Fruit fly (Drosophila melanogaster): ENCODE results near the gene CG5835.

Gene CG5835

dm6 chr3R:19104123-19104522, 49.4 kb downstream of the CG5835 start (continued):
- TF ChIP-seq CG34406 (GFP tag; optimal IDR thresholded peaks at IDR 0.05): peak; percentile 43
- TF ChIP-seq fd59A (GFP tag; optimal IDR thresholded peaks at IDR 0.05): peak; percentile 10
- peak; percentile 21 to 26 for TF ChIP-seq ss (GFP tag; optimal IDR thresholded peaks at IDR 0.05)
- peak; percentile 52 for TF ChIP-seq Eip75B (GFP tag; optimal IDR thresholded peaks at IDR 0.05)
- peak; percentile 87 for TF ChIP-seq CG8119 (GFP tag; IDR thresholded peaks at IDR 0.05)
- TF ChIP-seq vri (GFP tag; optimal IDR thresholded peaks at IDR 0.05): no peak
- TF ChIP-seq CG3919 (GFP tag; optimal IDR thresholded peaks at IDR 0.05): peak; percentile 49
- TF ChIP-seq CG16779 (tag; optimal IDR thresholded peaks at IDR 0.05): peak; percentile 23
- peak; percentile 51 for TF ChIP-seq CG4318 (GFP tag; optimal IDR thresholded peaks at IDR 0.05)
- peak; percentile 53 for TF ChIP-seq svp (GFP tag)
- TF ChIP-seq net (GFP tag; optimal IDR thresholded peaks at IDR 0.05): peak; percentile 72
- TF ChIP-seq cyc (GFP tag; optimal IDR thresholded peaks at IDR 0.05): peak; percentile 18
- TF ChIP-seq spab (GFP tag; optimal IDR thresholded peaks at IDR 0.05): peak; percentile 19
- TF ChIP-seq Smox (GFP tag; optimal IDR thresholded peaks at IDR 0.05): peak; percentile 54
- peak; percentile 64 for TF ChIP-seq esn (GFP tag; optimal IDR thresholded peaks at IDR 0.05)
- peak; percentile 64 for TF ChIP-seq Sox102F (GFP tag; optimal IDR thresholded peaks at IDR 0.05)
- peak; percentile 60 for TF ChIP-seq pdm3 (GFP tag; optimal IDR thresholded peaks at IDR 0.05)
- peak; percentile 10 for TF ChIP-seq Ets21C (GFP tag; optimal IDR thresholded peaks at IDR 0.05)
- no peak for TF ChIP-seq Blimp-1 (GFP tag; optimal IDR thresholded peaks at IDR 0.05)

dm6 chr3R:19103189-19103588, 50.3 kb downstream of the CG5835 start:
- TF ChIP-seq Gug (GFP tag; IDR thresholded peaks at IDR 0.05): no peak
- no peak for TF ChIP-seq acj6 (GFP tag; optimal IDR thresholded peaks at IDR 0.05)
- no peak for TF ChIP-seq Eip93F (GFP tag; optimal IDR thresholded peaks at IDR 0.05)
- TF ChIP-seq CG6854 (GFP tag; optimal IDR thresholded peaks at IDR 0.05): no peak
- TF ChIP-seq CG6792 (GFP tag; optimal IDR thresholded peaks at IDR 0.05): no peak

dm6 chr3R:19101267-19101840, 52.1 kb downstream of the CG5835 start:
- TF ChIP-seq CG8632 (GFP tag; optimal IDR thresholded peaks at IDR 0.05) (no peak), CG7368 (GFP tag; optimal IDR thresholded peaks at IDR 0.05) (no peak), svp (GFP tag) (peak; percentile 80), achi (GFP tag; optimal IDR thresholded peaks at IDR 0.05) (no peak)

- TF ChIP-seq Eip78C (GFP tag) (peak; percentile 24), CG3919 (GFP tag; optimal IDR thresholded peaks at IDR 0.05) (no peak), net (GFP tag; optimal IDR thresholded peaks at IDR 0.05) (no peak), CG10631 (GFP tag; optimal IDR thresholded peaks at IDR 0.05) (no peak), vri (GFP tag; optimal IDR thresholded peaks at IDR 0.05) (peak; percentile 51), fkh (GFP tag; optimal IDR thresholded peaks at IDR 0.05) (no peak), CG11294 (GFP tag; IDR thresholded peaks at IDR 0.05) (no peak), Hr38 (GFP tag; optimal IDR thresholded peaks at IDR 0.05) (no peak), Ets96B (tag; optimal IDR thresholded peaks at IDR 0.05) (no peak), Met (GFP tag; optimal IDR thresholded peaks at IDR 0.05) (no peak), Sox15 (GFP tag; optimal IDR thresholded peaks at IDR 0.05) (no peak), pdm3 (GFP tag; optimal IDR thresholded peaks at IDR 0.05) (no peak), svp (GFP tag) (peak; percentile 99), CG6163 (GFP tag; IDR thresholded peaks at IDR 0.05) (peak; percentile 44; the same call in 1 of the 3 replicates), Hr4 (GFP tag; optimal IDR thresholded peaks at IDR 0.05) (no peak), Eip75B (GFP tag; optimal IDR thresholded peaks at IDR 0.05) (peak; percentile 18)
These were observed 53.4 kb downstream of the CG5835 start for dm6 chr3R:19100098-19100497.

Measured in whole organism, prepupa.